Fruit fly (Drosophila melanogaster): ENCODE data around the gene nkd.

Gene nkd

dm6 chr3L:19079798-19080691, 34.8 kb upstream of the nkd start (continued):
- TF ChIP-seq Hey (tag; optimal IDR thresholded peaks at IDR 0.05) (no peak), Elba2 (GFP tag; optimal IDR thresholded peaks at IDR 0.05) (no peak), Hr78 (GFP tag; optimal IDR thresholded peaks at IDR 0.05) (no peak), Abd-B (GFP tag; optimal IDR thresholded peaks at IDR 0.05) (no peak), fd3F (GFP tag; optimal IDR thresholded peaks at IDR 0.05) (peak; percentile 12), CG5180 (GFP tag; optimal IDR thresholded peaks at IDR 0.05) (no peak), wek (GFP tag; optimal IDR thresholded peaks at IDR 0.05) (no peak), dati (GFP tag; IDR thresholded peaks at IDR 0.05) (no peak), chn (GFP tag; optimal IDR thresholded peaks at IDR 0.05) (no peak), Dref (GFP tag; IDR thresholded peaks at IDR 0.05) (no peak), ab (GFP tag; optimal IDR thresholded peaks at IDR 0.05) (no peak), CG6854 (GFP tag; optimal IDR thresholded peaks at IDR 0.05) (peak; percentile 33), CG12071 (GFP tag; optimal IDR thresholded peaks at IDR 0.05) (no peak), trh (GFP tag; optimal IDR thresholded peaks at IDR 0.05) (no peak), CG15514 (GFP tag; optimal IDR thresholded peaks at IDR 0.05) (no peak), CG3726 (GFP tag; IDR thresholded peaks at IDR 0.05) (no peak), HHEX (GFP tag; optimal IDR thresholded peaks at IDR 0.05) (peak; percentile 25), kni (GFP tag; optimal IDR thresholded peaks at IDR 0.05) (no peak), HmgZ (tag; optimal IDR thresholded peaks at IDR 0.05) (no peak), Eip74EF (GFP tag; optimal IDR thresholded peaks at IDR 0.05) (peak in 1 of 2 experiments; percentile 11), fd96Cb (tag; optimal IDR thresholded peaks at IDR 0.05) (peak; percentile 21), Gug (GFP tag; IDR thresholded peaks at IDR 0.05) (no peak), az2 (GFP tag; optimal IDR thresholded peaks at IDR 0.05) (peak; percentile 30), Hand (GFP tag; optimal IDR thresholded peaks at IDR 0.05) (no peak), CG14965 (GFP tag; optimal IDR thresholded peaks at IDR 0.05; ENCODE audit: borderline replicate concordance) (no peak), CG18476 (GFP tag; optimal IDR thresholded peaks at IDR 0.05) (no peak), Med (GFP tag) (peak; percentile 76), Opbp (GFP tag; IDR thresholded peaks at IDR 0.05; ENCODE audit: partially characterized antibody) (no peak), sim (GFP tag; IDR thresholded peaks at IDR 0.05) (no peak), Fer2 (tag; optimal IDR thresholded peaks at IDR 0.05) (no peak), CG11398 (GFP tag; optimal IDR thresholded peaks at IDR 0.05) (no peak), Vsx1 (GFP tag; optimal IDR thresholded peaks at IDR 0.05) (no peak), CG4282 (GFP tag; optimal IDR thresholded peaks at IDR 0.05) (no peak), gsb-n (tag; optimal IDR thresholded peaks at IDR 0.05) (peak; percentile 1), Dbx (GFP tag; IDR thresholded peaks at IDR 0.05) (0 out of 3 replicates have a peak, but pooled peaks have one; percentile 33), luna (GFP tag; optimal IDR thresholded peaks at IDR 0.05) (no peak), Ssrp (tag; optimal IDR thresholded peaks at IDR 0.05) (peak; percentile 36), sug (tag; optimal IDR thresholded peaks at IDR 0.05) (no peak), CG10274 (GFP tag; optimal IDR thresholded peaks at IDR 0.05) (no peak), scrt (GFP tag; optimal IDR thresholded peaks at IDR 0.05) (peak; percentile 12), gem (tag; optimal IDR thresholded peaks at IDR 0.05) (peak; percentile 66), CG31388 (GFP tag; optimal IDR thresholded peaks at IDR 0.05) (no peak), CG18764 (GFP tag; optimal IDR thresholded peaks at IDR 0.05) (no peak), ftz-f1 (GFP tag; optimal IDR thresholded peaks at IDR 0.05) (no peak), knrl (GFP tag; IDR thresholded peaks at IDR 0.05; ENCODE audit: partially characterized antibody) (no peak), CG6689 (GFP tag; IDR thresholded peaks at IDR 0.05) (no peak), stc (GFP tag; IDR thresholded peaks at IDR 0.05) (no peak), Dp (GFP tag; optimal IDR thresholded peaks at IDR 0.05) (no peak)
